Worm (Caenorhabditis elegans) whole organism, young adult: ENCODE measurements around the gene M01B2.10.

Experiments used
- K11D2.4 ChIP-seq: fragments of 200-800 bp; sonication (Bioruptor generic); IDR thresholded peaks from 2 replicates; pipeline ENCODE4 v1.3.6; 2022; ENCODE audit warnings: missing genetic modification reagents, missing genetic modification characterization, missing compliant biosample characterization
- Y67H2A.10 ChIP-seq: fragments of 200-800 bp; sonication (Bioruptor generic); conservative IDR thresholded peaks from 2 replicates; pipeline ENCODE4 v1.3.6; 2022; ENCODE audit warnings: missing genetic modification reagents, missing genetic modification characterization, missing compliant biosample characterization
- ama-1 ChIP-seq, 3 experiments: fragments of 150-350 bp in 1 of 3; sonication (generic microtip) in 2 of 3; optimal IDR thresholded peaks; 2 replicates each; lab custom pipeline; 2014 to 2018; ENCODE audit warnings: missing biosample characterization in 2 of 3, missing genetic modification characterization in 2 of 3, missing genetic modification reagents in 2 of 3
- ceh-58 ChIP-seq: fragments of 200-800 bp; sonication (Bioruptor generic); IDR thresholded peaks from 2 replicates; pipeline ENCODE4 v1.3.6; 2022; ENCODE audit warnings: missing genetic modification characterization, missing compliant biosample characterization
- dpl-1 ChIP-seq: fragments of 150-350 bp; optimal IDR thresholded peaks from 2 replicates; lab custom pipeline; 2014; ENCODE audit warnings: missing biosample characterization, missing genetic modification reagents, missing genetic modification characterization
- ekl-4 ChIP-seq: fragments of 200-800 bp; sonication (Bioruptor generic); IDR thresholded peaks from 2 replicates; pipeline ENCODE4 v1.3.6; 2022; ENCODE audit warnings: missing genetic modification reagents, missing genetic modification characterization, missing compliant biosample characterization
- madf-6 ChIP-seq: fragments of 200-800 bp; sonication (Bioruptor generic); IDR thresholded peaks from 2 replicates; pipeline ENCODE4 v1.3.6; 2022; ENCODE audit warnings: missing genetic modification reagents, missing genetic modification characterization, missing compliant biosample characterization
- sea-2 ChIP-seq: fragments of 200-800 bp; sonication (Bioruptor generic); IDR thresholded peaks from 2 replicates; pipeline ENCODE4 v1.3.6; 2022; ENCODE audit warnings: missing genetic modification characterization, missing compliant biosample characterization
- tbx-9 ChIP-seq: sonication (generic microtip); optimal IDR thresholded peaks from 2 replicates; lab custom pipeline; 2016; ENCODE audit warnings: borderline replicate concordance, missing genetic modification characterization, inconsistent platforms, missing compliant biosample characterization
- xnd-1 ChIP-seq: sonication (generic microtip); optimal IDR thresholded peaks from 2 replicates; lab custom pipeline; 2016; ENCODE audit warnings: missing genotype, missing genetic modification reagents, missing genetic modification characterization, missing compliant biosample characterization
- zfh-2 ChIP-seq: fragments of 200-800 bp; sonication (Bioruptor generic); conservative IDR thresholded peaks from 2 replicates; pipeline ENCODE4 v1.3.6; 2022; ENCODE audit warnings: missing genetic modification reagents, missing genetic modification characterization, missing compliant biosample characterization

DNA sequence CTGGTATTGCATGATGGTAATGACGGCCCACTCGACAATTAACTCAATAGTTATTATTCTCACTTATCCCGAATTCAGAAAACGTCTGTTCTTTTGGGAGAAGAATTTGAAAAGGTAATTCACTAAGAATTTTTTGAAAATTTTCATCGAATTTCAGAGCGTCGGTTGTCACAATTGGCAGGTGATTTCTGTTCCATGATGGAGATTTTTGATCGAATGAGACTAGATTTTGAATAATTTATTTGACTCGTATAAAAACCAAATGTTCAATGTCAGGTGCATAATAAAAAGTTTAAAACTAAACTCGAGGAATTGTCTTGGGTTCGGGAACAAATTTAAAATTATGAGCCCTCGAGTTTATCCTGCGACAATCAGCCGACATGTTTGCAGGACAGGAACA is 45.5 kb downstream of the M01B2.10 start, which contains the start of gene sri-25:
- TF ChIP-seq Y67H2A.10 (GFP tag; lab: Robert Waterston, UW), result no peak
- TF ChIP-seq dpl-1 (GFP tag; lab: Kevin White, UChicago), result no peak
- TF ChIP-seq sea-2 (GFP tag; lab: Robert Waterston, UW), result no peak
- no peak for TF ChIP-seq ama-1 (optimal IDR thresholded peaks at IDR 0.05; lab: Kevin White, UChicago)
- TF ChIP-seq ama-1 (GFP tag; optimal IDR thresholded peaks at IDR 0.05; lab: Kevin White, UChicago), result no peak
- no peak for TF ChIP-seq ekl-4
- no peak for TF ChIP-seq K11D2.4 (GFP tag; lab: Robert Waterston, UW)
- TF ChIP-seq tbx-9, result no peak
- no peak for TF ChIP-seq ceh-58 (GFP tag; lab: Robert Waterston, UW)
- no peak for TF ChIP-seq madf-6 (GFP tag; lab: Robert Waterston, UW)
- no peak for TF ChIP-seq zfh-2
- TF ChIP-seq xnd-1 (tag; lab: Kevin White, UChicago), result no peak
